Worm (Caenorhabditis elegans) whole organism, L4 larva: ENCODE measurements around the gene ndua-7.
A peak's percentile ranks its signal among the peaks of the same experiment; 100 is the strongest.

Experiments used
- F44E2.7 ChIP-seq: fragments of 200-800 bp; sonication (Bioruptor generic); IDR thresholded peaks from 2 replicates; pipeline ENCODE4 v2.1.2; 2022; ENCODE audit warnings: missing genetic modification characterization, missing compliant biosample characterization
- T20F7.1 ChIP-seq: fragments of 200-800 bp; sonication (Bioruptor generic); optimal IDR thresholded peaks from 2 replicates; lab custom pipeline; 2018; ENCODE audit warnings: mild to moderate bottlenecking, missing genetic modification characterization, missing compliant biosample characterization
- Y105C5A.15 ChIP-seq: fragments of 200-800 bp; sonication (Bioruptor generic); IDR thresholded peaks from 2 replicates; pipeline ENCODE4 v1.3.6; 2022; ENCODE audit warnings: missing genetic modification characterization, missing compliant biosample characterization
- Y48G9A.11 ChIP-seq: fragments of 200-800 bp; sonication (Bioruptor generic); IDR thresholded peaks from 2 replicates; pipeline ENCODE4 v1.3.6; 2022; ENCODE audit warnings: missing genetic modification reagents, missing genetic modification characterization, missing compliant biosample characterization
- aha-1 ChIP-seq: fragments of 150-350 bp; peaks from one replicate; lab custom pipeline; 2014; ENCODE audit warnings: missing biosample characterization, missing genetic modification characterization
- ama-1 ChIP-seq: fragments of 150-350 bp; optimal IDR thresholded peaks from 2 replicates; lab custom pipeline; 2014; ENCODE audit warnings: inconsistent platforms, mixed read lengths
- arid-1 ChIP-seq: fragments of 200-800 bp; sonication (Bioruptor generic); conservative IDR thresholded peaks from 2 replicates; pipeline ENCODE4 v1.3.6; 2022; ENCODE audit warnings: missing genetic modification reagents, missing genetic modification characterization, missing compliant biosample characterization
- ceh-20 ChIP-seq: fragments of 200-800 bp; sonication (Bioruptor generic); IDR thresholded peaks from 2 replicates; pipeline ENCODE4 v1.3.6; 2022; ENCODE audit warnings: missing genetic modification reagents, missing genetic modification characterization, missing compliant biosample characterization
- daf-16 ChIP-seq, 3 experiments: sonication (generic microtip); optimal IDR thresholded peaks; 2 replicates each; lab custom pipeline; 2016 to 2017; ENCODE audit warnings: missing genetic modification characterization in 3 of 3, missing genetic modification reagents in 3 of 3, mild to moderate bottlenecking in 2 of 3, missing compliant biosample characterization in 2 of 3, missing biosample characterization in 1 of 3, moderate library complexity in 1 of 3
- dmd-6 ChIP-seq: fragments of 200-800 bp; sonication (Bioruptor generic); IDR thresholded peaks from 2 replicates; pipeline ENCODE4 v1.3.6; 2022; ENCODE audit warnings: missing genetic modification reagents, missing genetic modification characterization, missing compliant biosample characterization
- duxl-1 ChIP-seq: sonication (generic microtip); optimal IDR thresholded peaks from 2 replicates; lab custom pipeline; 2016; ENCODE audit warnings: mild to moderate bottlenecking, missing genetic modification characterization, moderate library complexity, missing compliant biosample characterization; ENCODE audit not compliant: poor library complexity
- dve-1 ChIP-seq: sonication (generic microtip); optimal IDR thresholded peaks from 2 replicates; lab custom pipeline; 2017; ENCODE audit warnings: antibody characterized with exemption, mild to moderate bottlenecking, missing genetic modification characterization, missing compliant biosample characterization; ENCODE audit not compliant: insufficient read depth
- egl-43 ChIP-seq: fragments of 200-800 bp; sonication (Bioruptor generic); IDR thresholded peaks from 2 replicates; pipeline ENCODE4 v1.3.6; 2022; ENCODE audit warnings: missing genetic modification reagents, missing genetic modification characterization, missing compliant biosample characterization
- gei-8 ChIP-seq: fragments of 200-800 bp; sonication (Bioruptor generic); optimal IDR thresholded peaks from 2 replicates; lab custom pipeline; 2018; ENCODE audit warnings: mild to moderate bottlenecking, missing genetic modification characterization, missing compliant biosample characterization
- hif-1 ChIP-seq, 2 experiments: sonication (generic microtip); optimal IDR thresholded peaks; 2 replicates each; lab custom pipeline; 2016 to 2017; ENCODE audit warnings: missing compliant biosample characterization in 2 of 2, missing genetic modification characterization in 2 of 2, missing genetic modification reagents in 2 of 2, missing genotype in 2 of 2, mild to moderate bottlenecking in 1 of 2
- hlh-11 ChIP-seq: fragments of 200-800 bp; sonication (Bioruptor generic); optimal IDR thresholded peaks from 2 replicates; lab custom pipeline; 2018; ENCODE audit warnings: mild to moderate bottlenecking, missing genetic modification characterization, missing compliant biosample characterization
- hlh-30 ChIP-seq: sonication (generic microtip); optimal IDR thresholded peaks from 2 replicates; lab custom pipeline; 2017; ENCODE audit warnings: antibody characterized with exemption, mild to moderate bottlenecking, missing genetic modification characterization, missing compliant biosample characterization; ENCODE audit not compliant: insufficient read depth
- hmg-1.1 ChIP-seq: fragments of 200-800 bp; sonication (Bioruptor generic); IDR thresholded peaks from 2 replicates; pipeline ENCODE4 v1.3.6; 2022; ENCODE audit warnings: missing genetic modification reagents, missing genetic modification characterization, missing compliant biosample characterization
- lsy-2 ChIP-seq, 2 experiments: fragments of 150-350 bp in 1 of 2; sonication (generic microtip) in 1 of 2; optimal IDR thresholded peaks; 2 replicates each; lab custom pipeline; 2014 to 2017; ENCODE audit warnings: missing biosample characterization in 2 of 2, missing genetic modification characterization in 2 of 2
- mdl-1 ChIP-seq, 2 experiments: fragments of 150-350 bp in 1 of 2; sonication (generic microtip) in 1 of 2; optimal IDR thresholded peaks; 2 replicates each; lab custom pipeline; 2014 to 2017; ENCODE audit warnings: missing biosample characterization in 2 of 2, missing genetic modification characterization in 2 of 2
- mep-1 ChIP-seq: fragments of 150-350 bp; sonication (generic microtip); optimal IDR thresholded peaks from 3 replicates; lab custom pipeline; 2014; ENCODE audit warnings: missing biosample characterization, missing genetic modification characterization
- mxl-2 ChIP-seq: fragments of 200-800 bp; sonication (Bioruptor generic); conservative IDR thresholded peaks from 2 replicates; pipeline ENCODE4 v1.3.6; 2022; ENCODE audit warnings: missing genetic modification reagents, missing genetic modification characterization, missing compliant biosample characterization
- mxl-3 ChIP-seq: fragments of 200-800 bp; sonication (Bioruptor generic); optimal IDR thresholded peaks from 2 replicates; lab custom pipeline; 2018; ENCODE audit warnings: mild to moderate bottlenecking, missing genetic modification characterization, missing compliant biosample characterization
- nhr-102 ChIP-seq: sonication (generic microtip); optimal IDR thresholded peaks from 2 replicates; lab custom pipeline; 2016; ENCODE audit warnings: mild to moderate bottlenecking, missing genetic modification characterization, moderate library complexity, missing compliant biosample characterization
- nhr-11 ChIP-seq: fragments of 150-350 bp; optimal IDR thresholded peaks from 2 replicates; lab custom pipeline; 2014; ENCODE audit warnings: missing biosample characterization, missing genetic modification characterization
- nhr-111 ChIP-seq: fragments of 200-800 bp; sonication (Bioruptor generic); optimal IDR thresholded peaks from 2 replicates; lab custom pipeline; 2018; ENCODE audit warnings: mild to moderate bottlenecking, missing genetic modification characterization, missing compliant biosample characterization
- nhr-28 ChIP-seq: fragments of 150-350 bp; optimal IDR thresholded peaks from 2 replicates; lab custom pipeline; 2014; ENCODE audit warnings: missing biosample characterization, missing genetic modification characterization
- nhr-42 ChIP-seq: fragments of 200-800 bp; sonication (Bioruptor generic); IDR thresholded peaks from 2 replicates; pipeline ENCODE4 v1.3.6; 2022; ENCODE audit warnings: missing genetic modification characterization, missing compliant biosample characterization
- nhr-48 ChIP-seq: sonication (generic microtip); optimal IDR thresholded peaks from 2 replicates; lab custom pipeline; 2016; ENCODE audit warnings: mild to moderate bottlenecking, missing genetic modification characterization, missing compliant biosample characterization
- nhr-6 ChIP-seq: fragments of 150-350 bp; optimal IDR thresholded peaks from 2 replicates; lab custom pipeline; 2014; ENCODE audit warnings: missing biosample characterization, missing genetic modification characterization
- nhr-77 ChIP-seq: fragments of 150-350 bp; optimal IDR thresholded peaks from 2 replicates; lab custom pipeline; 2014; ENCODE audit warnings: missing biosample characterization, missing genetic modification characterization
- pha-4 ChIP-seq, 2 experiments: fragments of 150-350 bp in 1 of 2; fragments of 200-800 bp in 1 of 2; sonication (Bioruptor generic) in 1 of 2; IDR thresholded peaks in 1 of 2; optimal IDR thresholded peaks in 1 of 2; 2 replicates each; pipeline versions ENCODE4 v1.3.6 to Lab custom; 2014 to 2022; ENCODE audit warnings: missing genetic modification characterization in 2 of 2, missing genetic modification reagents in 2 of 2, missing biosample characterization in 1 of 2, missing compliant biosample characterization in 1 of 2
- php-3 ChIP-seq: fragments of 200-800 bp; sonication (Bioruptor generic); IDR thresholded peaks from 2 replicates; pipeline ENCODE4 v1.3.6; 2022; ENCODE audit warnings: missing genetic modification reagents, missing genetic modification characterization, missing compliant biosample characterization
- pqm-1 ChIP-seq: sonication (generic microtip); optimal IDR thresholded peaks from 2 replicates; lab custom pipeline; 2017; ENCODE audit warnings: missing biosample characterization, missing genetic modification characterization
- set-16 ChIP-seq: fragments of 200-800 bp; sonication (Bioruptor generic); IDR thresholded peaks from 2 replicates; pipeline ENCODE4 v1.3.6; 2022; ENCODE audit warnings: missing genetic modification reagents, missing genetic modification characterization, missing compliant biosample characterization
- unc-39 ChIP-seq: sonication (generic microtip); optimal IDR thresholded peaks from 2 replicates; lab custom pipeline; 2017; ENCODE audit warnings: missing biosample characterization, missing genetic modification characterization
- unc-62 ChIP-seq, 3 experiments: fragments of 150-350 bp in 1 of 3; sonication (generic microtip); optimal IDR thresholded peaks in 2 of 3; peaks in 1 of 3; 1 replicate in 1 of 3; 2 replicates in 2 of 3; lab custom pipeline; 2014 to 2017; ENCODE audit warnings: missing biosample characterization in 3 of 3, missing genetic modification characterization in 3 of 3, missing genetic modification reagents in 3 of 3, missing genotype in 1 of 3
- zfp-2 ChIP-seq: sonication (generic microtip); optimal IDR thresholded peaks from 2 replicates; lab custom pipeline; 2016; ENCODE audit warnings: mild to moderate bottlenecking, missing genetic modification characterization, missing compliant biosample characterization
- zip-11 ChIP-seq: fragments of 200-800 bp; sonication (Bioruptor generic); IDR thresholded peaks from 2 replicates; pipeline ENCODE4 v1.3.6; 2022; ENCODE audit warnings: missing genetic modification characterization, missing compliant biosample characterization
- ztf-7 ChIP-seq: fragments of 150-350 bp; optimal IDR thresholded peaks from 2 replicates; lab custom pipeline; 2014; ENCODE audit warnings: missing biosample characterization, missing genetic modification characterization

The ndua-7 gene

DNA sequence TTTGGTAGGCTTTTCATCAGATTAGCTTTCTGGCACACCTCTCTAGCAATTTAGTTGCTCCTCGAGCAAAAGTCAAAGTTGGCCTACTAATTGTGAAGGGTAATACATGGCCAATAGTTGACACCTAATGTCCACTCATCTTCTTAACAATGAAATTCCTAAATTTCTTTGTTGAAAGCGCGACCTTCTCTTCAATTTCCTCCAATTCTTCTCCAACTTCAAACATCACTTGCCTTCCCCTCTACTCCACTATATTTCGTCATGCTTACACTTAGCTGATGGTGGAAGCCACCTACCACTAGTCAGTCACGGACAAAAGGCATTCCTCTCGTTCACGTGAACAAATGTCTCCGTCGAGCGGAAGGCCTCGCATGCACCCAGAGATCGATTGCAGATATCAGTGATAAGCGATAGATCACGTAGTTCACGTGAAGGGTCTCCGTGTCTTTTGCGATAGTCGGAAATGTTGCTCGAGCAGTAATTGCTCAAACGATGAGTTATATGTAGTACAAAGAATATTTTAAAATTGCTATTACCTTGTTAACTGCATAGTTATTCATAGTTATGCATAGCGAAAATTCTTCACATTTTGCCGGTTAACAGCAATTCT, 25.3 kb downstream of the ndua-7 start, which contains the start of gene E01G4.3 (continued):
- TF ChIP-seq mxl-2 (GFP tag; lab: Robert Waterston, UW), result peak; percentile 100
- peak; percentile 97 for TF ChIP-seq aha-1 (tag; lab: Kevin White, UChicago)
- TF ChIP-seq F44E2.7 (GFP tag; lab: Robert Waterston, UW), result no peak
- peak; percentile 11; the same call in 1 of the 2 replicates for TF ChIP-seq nhr-42
- TF ChIP-seq zip-11 (GFP tag; lab: Robert Waterston, UW), result no peak
- peak; percentile 98 for TF ChIP-seq dmd-6
- TF ChIP-seq mep-1 (tag; lab: Kevin White, UChicago), result peak; percentile 76

ce11 chrII:13467838-13468389, 26.5 kb downstream of the ndua-7 start:
- TF ChIP-seq lsy-2 (tag; optimal IDR thresholded peaks at IDR 0.05; lab: Kevin White, UChicago) (peak in 1 of 2 experiments; percentile 43), nhr-42 (no peak), hmg-1.1 (GFP tag; lab: Robert Waterston, UW) (no peak), nhr-77 (tag; lab: Kevin White, UChicago) (peak; percentile 6), daf-16 (GFP tag; optimal IDR thresholded peaks at IDR 0.05; lab: Kevin White, UChicago) (no peak), daf-16 (tag; optimal IDR thresholded peaks at IDR 0.05; lab: Kevin White, UChicago) (peak; percentile 98), mxl-3 (GFP tag; lab: Kevin White, UChicago) (peak; percentile 72), dmd-6 (peak; percentile 94), nhr-28 (tag; lab: Kevin White, UChicago) (peak; percentile 56), hif-1 (tag; optimal IDR thresholded peaks at IDR 0.05; lab: Kevin White, UChicago) (peak in 1 of 2 experiments; percentile 81), php-3 (peak; percentile 80; the same call in 1 of the 2 replicates), mep-1 (tag; lab: Kevin White, UChicago) (peak; percentile 10), dve-1 (peak; percentile 80), nhr-11 (tag; lab: Kevin White, UChicago) (peak; percentile 43), unc-62 (GFP tag; optimal IDR thresholded peaks at IDR 0.05 in 1 of 2; lab: Kevin White, UChicago) (peak in 1 of 2 experiments; percentile 86), unc-62 (tag; optimal IDR thresholded peaks at IDR 0.05; lab: Kevin White, UChicago) (no peak), nhr-102 (peak; percentile 8), ztf-7 (tag; lab: Kevin White, UChicago) (peak; percentile 66), hlh-11 (tag; lab: Kevin White, UChicago) (peak; percentile 86), egl-43 (no peak), hlh-30 (peak; percentile 15), nhr-48 (tag; lab: Kevin White, UChicago) (peak; percentile 78), mxl-2 (GFP tag; lab: Robert Waterston, UW) (no peak), pqm-1 (tag; lab: Kevin White, UChicago) (peak; percentile 79), unc-39 (tag; lab: Kevin White, UChicago) (no peak)

- TF ChIP-seq Y48G9A.11 (GFP tag; lab: Robert Waterston, UW) (no peak), unc-62 (GFP tag; optimal IDR thresholded peaks at IDR 0.05 in 1 of 2; lab: Kevin White, UChicago) (peak in 1 of 2 experiments; percentile 71), unc-62 (tag; optimal IDR thresholded peaks at IDR 0.05; lab: Kevin White, UChicago) (no peak), nhr-28 (tag; lab: Kevin White, UChicago) (peak; percentile 87), duxl-1 (tag; lab: Kevin White, UChicago) (no peak), mxl-2 (GFP tag; lab: Robert Waterston, UW) (0 out of 2 replicates have a peak, but pooled peaks have one; percentile 43), mep-1 (tag; lab: Kevin White, UChicago) (peak; percentile 41), arid-1 (GFP tag; lab: Robert Waterston, UW) (no peak), php-3 (peak; percentile 62; the same call in 1 of the 2 replicates), mxl-3 (GFP tag; lab: Kevin White, UChicago) (peak; percentile 27), pha-4 (GFP tag; IDR thresholded peaks at IDR 0.05; lab: Robert Waterston, UW) (no peak), pha-4 (tag; optimal IDR thresholded peaks at IDR 0.05; lab: Kevin White, UChicago) (peak; percentile 26), ama-1 (lab: Kevin White, UChicago) (no peak), hif-1 (tag; optimal IDR thresholded peaks at IDR 0.05; lab: Kevin White, UChicago) (peak in 1 of 2 experiments; percentile 60), nhr-102 (peak; percentile 69), daf-16 (GFP tag; optimal IDR thresholded peaks at IDR 0.05; lab: Kevin White, UChicago) (no peak), daf-16 (tag; optimal IDR thresholded peaks at IDR 0.05; lab: Kevin White, UChicago) (peak; percentile 100), Y105C5A.15 (GFP tag; lab: Robert Waterston, UW) (no peak), gei-8 (no peak), dve-1 (peak; percentile 86), nhr-48 (tag; lab: Kevin White, UChicago) (peak; percentile 64), hlh-30 (peak; percentile 76), T20F7.1 (GFP tag; lab: Kevin White, UChicago) (no peak), ceh-20 (GFP tag; lab: Robert Waterston, UW) (no peak), zfp-2 (no peak), mdl-1 (tag; optimal IDR thresholded peaks at IDR 0.05; lab: Kevin White, UChicago) (peak in 1 of 2 experiments; percentile 56), nhr-111 (GFP tag; lab: Kevin White, UChicago) (no peak), set-16 (GFP tag; lab: Robert Waterston, UW) (no peak), nhr-77 (tag; lab: Kevin White, UChicago) (peak; percentile 73), hlh-11 (tag; lab: Kevin White, UChicago) (peak; percentile 87), nhr-6 (tag; lab: Kevin White, UChicago) (peak; percentile 55)
Observed at ce11 chrII:13465381-13465838, 29.0 kb downstream of the ndua-7 start.
